Worm (Caenorhabditis elegans) whole organism, L1 larva: Measurements from ENCODE around the gene sru-1.

Experiments used
- C04F5.9 ChIP-seq: sonication (generic microtip); optimal IDR thresholded peaks from 2 replicates; lab custom pipeline; 2016; ENCODE audit warnings: missing genetic modification characterization, missing compliant biosample characterization
- C16A3.4 ChIP-seq: fragments of 150-350 bp; optimal IDR thresholded peaks from 2 replicates; lab custom pipeline; 2014; ENCODE audit warnings: missing biosample characterization, missing genetic modification characterization
- C34B4.2 ChIP-seq: sonication (generic microtip); optimal IDR thresholded peaks from 2 replicates; lab custom pipeline; 2017; ENCODE audit warnings: mild to moderate bottlenecking, missing genetic modification characterization, missing compliant biosample characterization
- Y116A8C.19 ChIP-seq: sonication (generic microtip); optimal IDR thresholded peaks from 2 replicates; lab custom pipeline; 2016; ENCODE audit warnings: missing compliant biosample characterization, missing genetic modification characterization, borderline replicate concordance
- aly-2 ChIP-seq: fragments of 150-350 bp; optimal IDR thresholded peaks from 2 replicates; lab custom pipeline; 2014; ENCODE audit warnings: missing biosample characterization, missing genetic modification characterization
- ama-1 ChIP-seq: fragments of 150-350 bp; optimal IDR thresholded peaks from 2 replicates; lab custom pipeline; 2014
- blmp-1 ChIP-seq: fragments of 150-350 bp; optimal IDR thresholded peaks from 2 replicates; lab custom pipeline; 2014; ENCODE audit warnings: missing biosample characterization, missing genetic modification characterization
- ceh-63 ChIP-seq: fragments of 200-800 bp; sonication (Bioruptor generic); optimal IDR thresholded peaks from 2 replicates; lab custom pipeline; 2018; ENCODE audit warnings: mild to moderate bottlenecking, missing genetic modification characterization, missing compliant biosample characterization
- ceh-8 ChIP-seq: fragments of 200-800 bp; sonication (Bioruptor generic); optimal IDR thresholded peaks from 2 replicates; lab custom pipeline; 2018; ENCODE audit warnings: mild to moderate bottlenecking, missing genetic modification characterization, moderate library complexity, missing compliant biosample characterization
- ceh-88 ChIP-seq: fragments of 200-800 bp; sonication (Bioruptor generic); IDR thresholded peaks from 2 replicates; pipeline ENCODE4 v1.3.6; 2022; ENCODE audit warnings: missing genetic modification characterization, missing compliant biosample characterization
- ces-1 ChIP-seq: fragments of 150-350 bp; optimal IDR thresholded peaks from 2 replicates; lab custom pipeline; 2014; ENCODE audit warnings: missing biosample characterization, missing genetic modification reagents, missing genetic modification characterization
- dsc-1 ChIP-seq: sonication (generic microtip); optimal IDR thresholded peaks from 2 replicates; lab custom pipeline; 2016; ENCODE audit warnings: mild to moderate bottlenecking, missing genetic modification characterization, missing compliant biosample characterization
- efl-1 ChIP-seq, 4 experiments: fragments of 150-350 bp; optimal IDR thresholded peaks in 3 of 4; peaks in 1 of 4; 1 replicate in 1 of 4; 2 replicates in 3 of 4; lab custom pipeline; 2014; ENCODE audit warnings: missing biosample characterization in 2 of 4, missing genetic modification characterization in 2 of 4, missing genetic modification reagents in 2 of 4
- egl-27 ChIP-seq, 2 experiments: fragments of 150-350 bp in 1 of 2; sonication (generic microtip); optimal IDR thresholded peaks; 3 replicates each; lab custom pipeline; 2017 to 2018; ENCODE audit warnings: missing biosample characterization in 2 of 2, missing genetic modification characterization in 2 of 2, missing genetic modification reagents in 2 of 2
- elt-2 ChIP-seq: sonication (generic microtip); optimal IDR thresholded peaks from 2 replicates; lab custom pipeline; 2016; ENCODE audit warnings: missing genetic modification characterization, mild to moderate bottlenecking, inconsistent platforms, missing compliant biosample characterization, missing genetic modification reagents
- elt-3 ChIP-seq, 6 experiments: fragments of 150-350 bp in 1 of 6; sonication (generic microtip); optimal IDR thresholded peaks; 2 replicates each; lab custom pipeline; 2017 to 2018; ENCODE audit warnings: missing biosample characterization in 6 of 6, missing genetic modification characterization in 6 of 6, inconsistent platforms in 1 of 6
- ets-5 ChIP-seq: fragments of 200-800 bp; sonication (Bioruptor generic); IDR thresholded peaks from 2 replicates; pipeline ENCODE4 v1.3.6; 2022; ENCODE audit warnings: missing genetic modification characterization, missing compliant biosample characterization
- fkh-10 ChIP-seq: sonication (generic microtip); optimal IDR thresholded peaks from 2 replicates; lab custom pipeline; 2017; ENCODE audit warnings: missing biosample characterization, missing genetic modification reagents, missing genetic modification characterization
- fos-1 ChIP-seq: fragments of 150-350 bp; optimal IDR thresholded peaks from 2 replicates; lab custom pipeline; 2014; ENCODE audit warnings: missing biosample characterization, missing genetic modification characterization
- grh-1 ChIP-seq: fragments of 200-800 bp; sonication (Bioruptor generic); IDR thresholded peaks from 2 replicates; pipeline ENCODE4 v1.3.6; 2022; ENCODE audit warnings: missing genetic modification reagents, missing genetic modification characterization, missing compliant biosample characterization
- irx-1 ChIP-seq: sonication (generic microtip); optimal IDR thresholded peaks from 2 replicates; lab custom pipeline; 2016; ENCODE audit warnings: missing genetic modification characterization, missing compliant biosample characterization
- isw-1 ChIP-seq: fragments of 200-800 bp; sonication (Bioruptor generic); IDR thresholded peaks from 2 replicates; pipeline ENCODE4 v1.3.6; 2022; ENCODE audit warnings: missing genetic modification characterization, missing compliant biosample characterization
- jun-1 ChIP-seq: fragments of 150-350 bp; optimal IDR thresholded peaks from 2 replicates; lab custom pipeline; 2014; ENCODE audit warnings: missing biosample characterization, missing genetic modification reagents, missing genetic modification characterization
- lin-13 ChIP-seq: fragments of 150-350 bp; optimal IDR thresholded peaks from 2 replicates; lab custom pipeline; 2014; ENCODE audit warnings: missing biosample characterization, missing genetic modification reagents, missing genetic modification characterization
- lin-14 ChIP-seq: fragments of 200-800 bp; sonication (Bioruptor generic); optimal IDR thresholded peaks from 2 replicates; lab custom pipeline; 2018; ENCODE audit warnings: mild to moderate bottlenecking, missing genetic modification characterization, moderate library complexity, missing compliant biosample characterization
- lin-35 ChIP-seq, 2 experiments: fragments of 150-350 bp; optimal IDR thresholded peaks; 2 replicates each; lab custom pipeline; 2014; ENCODE audit warnings: missing biosample characterization in 2 of 2, missing genetic modification characterization in 2 of 2, missing genetic modification reagents in 2 of 2
- lsy-2 ChIP-seq, 2 experiments: fragments of 150-350 bp; optimal IDR thresholded peaks; 2 replicates each; lab custom pipeline; 2014; ENCODE audit warnings: missing biosample characterization in 2 of 2, missing genetic modification characterization in 2 of 2
- mdl-1 ChIP-seq, 2 experiments: fragments of 150-350 bp; optimal IDR thresholded peaks; 2 replicates each; lab custom pipeline; 2014 to 2017; ENCODE audit warnings: missing biosample characterization in 2 of 2, missing genetic modification characterization in 2 of 2, inconsistent platforms in 1 of 2
- mef-2 ChIP-seq: fragments of 150-350 bp; optimal IDR thresholded peaks from 2 replicates; lab custom pipeline; 2014; ENCODE audit warnings: missing biosample characterization, missing genetic modification characterization
- mep-1 ChIP-seq: fragments of 150-350 bp; optimal IDR thresholded peaks from 2 replicates; lab custom pipeline; 2014; ENCODE audit warnings: missing biosample characterization, missing genetic modification characterization
- nhr-19 ChIP-seq: fragments of 200-800 bp; sonication (Bioruptor generic); conservative IDR thresholded peaks from 2 replicates; pipeline ENCODE4 v1.3.6; 2022; ENCODE audit warnings: missing genetic modification characterization, missing compliant biosample characterization
- nhr-20 ChIP-seq: sonication (generic microtip); optimal IDR thresholded peaks from 2 replicates; lab custom pipeline; 2016; ENCODE audit warnings: mild to moderate bottlenecking, missing genetic modification characterization, missing compliant biosample characterization
- nhr-47 ChIP-seq: sonication (generic microtip); optimal IDR thresholded peaks from 2 replicates; lab custom pipeline; 2016; ENCODE audit warnings: mild to moderate bottlenecking, missing genetic modification characterization, moderate library complexity, missing compliant biosample characterization
- nhr-71 ChIP-seq: sonication (generic microtip); optimal IDR thresholded peaks from 2 replicates; lab custom pipeline; 2016; ENCODE audit warnings: mild to moderate bottlenecking, missing genetic modification characterization, moderate library complexity, missing compliant biosample characterization
- nhr-85 ChIP-seq: sonication (generic microtip); peaks from one replicate; lab custom pipeline; 2016; ENCODE audit warnings: missing genetic modification characterization, inconsistent platforms, missing compliant biosample characterization
- nhr-90 ChIP-seq: sonication (generic microtip); optimal IDR thresholded peaks from 2 replicates; lab custom pipeline; 2016; ENCODE audit warnings: mild to moderate bottlenecking, missing genetic modification characterization, missing compliant biosample characterization; ENCODE audit not compliant: poor library complexity
- pag-3 ChIP-seq: sonication (generic microtip); optimal IDR thresholded peaks from 2 replicates; lab custom pipeline; 2017; ENCODE audit warnings: missing genetic modification characterization, mild to moderate bottlenecking, missing compliant biosample characterization, antibody characterized with exemption, borderline replicate concordance; ENCODE audit not compliant: insufficient read depth
- rnt-1 ChIP-seq: sonication (generic microtip); optimal IDR thresholded peaks from 2 replicates; lab custom pipeline; 2016; ENCODE audit warnings: mild to moderate bottlenecking, missing genetic modification characterization, moderate library complexity, missing compliant biosample characterization
- snpc-4 ChIP-seq: fragments of 150-350 bp; optimal IDR thresholded peaks from 2 replicates; lab custom pipeline; 2014; ENCODE audit warnings: missing biosample characterization, missing genetic modification characterization
- snu-23 ChIP-seq: sonication (generic microtip); optimal IDR thresholded peaks from 2 replicates; lab custom pipeline; 2016; ENCODE audit warnings: missing genetic modification characterization, missing compliant biosample characterization
- swsn-7 ChIP-seq: sonication (generic microtip); optimal IDR thresholded peaks from 2 replicates; lab custom pipeline; 2016; ENCODE audit warnings: missing genetic modification characterization, missing compliant biosample characterization
- unc-130 ChIP-seq: fragments of 150-350 bp; optimal IDR thresholded peaks from 2 replicates; lab custom pipeline; 2017; ENCODE audit warnings: missing biosample characterization, missing genetic modification characterization, inconsistent platforms
- unc-86 ChIP-seq: sonication (generic microtip); optimal IDR thresholded peaks from 2 replicates; lab custom pipeline; 2016; ENCODE audit warnings: missing genetic modification characterization, missing compliant biosample characterization
- unc-98 ChIP-seq: fragments of 200-800 bp; sonication (Bioruptor generic); IDR thresholded peaks from 2 replicates; pipeline ENCODE4 v1.3.6; 2022; ENCODE audit warnings: missing genetic modification characterization, missing compliant biosample characterization
- vab-15 ChIP-seq: sonication (generic microtip); optimal IDR thresholded peaks from 2 replicates; lab custom pipeline; 2017; ENCODE audit warnings: missing genotype, mild to moderate bottlenecking, missing genetic modification characterization, missing compliant biosample characterization
- xbp-1 ChIP-seq: sonication (generic microtip); optimal IDR thresholded peaks from 2 replicates; lab custom pipeline; 2016; ENCODE audit warnings: missing genetic modification characterization, missing compliant biosample characterization
- ztf-4 ChIP-seq: fragments of 150-350 bp; optimal IDR thresholded peaks from 2 replicates; lab custom pipeline; 2014; ENCODE audit warnings: missing biosample characterization, missing genetic modification characterization

sru-1 gene

ce11 chrIV:9441391-9441790, 47.0 kb upstream of the sru-1 start:
- TF ChIP-seq swsn-7 = no peak
- TF ChIP-seq irx-1 (tag; lab: Kevin White, UChicago) = no peak
- no peak for TF ChIP-seq xbp-1 (tag; lab: Kevin White, UChicago)
- TF ChIP-seq blmp-1 (tag; lab: Kevin White, UChicago) = peak; percentile 73
- TF ChIP-seq C34B4.2 (tag; lab: Kevin White, UChicago) = no peak
- TF ChIP-seq mep-1 (tag; lab: Kevin White, UChicago) = no peak
- TF ChIP-seq, all 84 proteins: peak for 1

ce11 chrIV:9442106-9442532, 46.3 kb upstream of the sru-1 start:
- TF ChIP-seq ceh-63 (GFP tag; lab: Kevin White, UChicago) = no peak
- peak; percentile 3 for TF ChIP-seq C04F5.9 (tag; lab: Kevin White, UChicago)
- peak; percentile 35 for TF ChIP-seq unc-130
- TF ChIP-seq pag-3 (tag; lab: Kevin White, UChicago) = no peak
- no peak for TF ChIP-seq unc-98 (GFP tag; lab: Robert Waterston, UW)
- TF ChIP-seq ceh-88 (GFP tag; lab: Robert Waterston, UW) = 0 out of 2 replicates have a peak, but pooled peaks have one; percentile 38
- no peak for TF ChIP-seq fkh-10 (GFP tag; lab: Kevin White, UChicago)
- no peak for TF ChIP-seq aly-2 (tag; lab: Kevin White, UChicago)
- peak; percentile 83 for TF ChIP-seq mep-1 (tag; lab: Kevin White, UChicago)
- peak; percentile 93 for TF ChIP-seq nhr-20 (tag; lab: Kevin White, UChicago)
- peak; percentile 41 for TF ChIP-seq swsn-7
- TF ChIP-seq irx-1 (tag; lab: Kevin White, UChicago) = peak; percentile 37
- TF ChIP-seq mdl-1 (tag; optimal IDR thresholded peaks at IDR 0.05; lab: Kevin White, UChicago) = peak in 1 of 2 experiments; percentile 93
- TF ChIP-seq nhr-47 (tag; lab: Kevin White, UChicago) = peak; percentile 63
- TF ChIP-seq Y116A8C.19 (tag; lab: Kevin White, UChicago) = no peak
- TF ChIP-seq mef-2 (tag; lab: Kevin White, UChicago) = no peak
- peak; percentile 66 for TF ChIP-seq grh-1 (GFP tag; lab: Robert Waterston, UW)
- peak; percentile 61 for TF ChIP-seq snpc-4 (tag; lab: Kevin White, UChicago)
- TF ChIP-seq nhr-71 (tag; lab: Kevin White, UChicago) = peak; percentile 90
- TF ChIP-seq egl-27 (tag; optimal IDR thresholded peaks at IDR 0.05; lab: Kevin White, UChicago) = peak in 1 of 2 experiments; percentile 11
- TF ChIP-seq ets-5 (GFP tag; lab: Robert Waterston, UW) = no peak
- TF ChIP-seq lin-35 (GFP tag; optimal IDR thresholded peaks at IDR 0.05; lab: Kevin White, UChicago) = peak in 1 of 2 experiments; percentile 77
- no peak for TF ChIP-seq ces-1 (GFP tag; lab: Kevin White, UChicago)
- TF ChIP-seq vab-15 (tag; lab: Kevin White, UChicago) = no peak
- TF ChIP-seq unc-86 (tag; lab: Kevin White, UChicago) = no peak
- TF ChIP-seq lin-13 (GFP tag; lab: Kevin White, UChicago) = peak; percentile 66
- TF ChIP-seq snu-23 = peak; percentile 81
- no peak for TF ChIP-seq dsc-1 (tag; lab: Kevin White, UChicago)
- TF ChIP-seq xbp-1 (tag; lab: Kevin White, UChicago) = peak; percentile 12
- peak; percentile 97 for TF ChIP-seq nhr-85 (tag; lab: Kevin White, UChicago)
- peak; percentile 37 to 54 for TF ChIP-seq lsy-2 (tag; optimal IDR thresholded peaks at IDR 0.05; lab: Kevin White, UChicago)
- no peak for TF ChIP-seq ztf-4 (tag; lab: Kevin White, UChicago)
- peak in 4 of 6 experiments; percentile 4 to 96 (median 58) for TF ChIP-seq elt-3 (tag; optimal IDR thresholded peaks at IDR 0.05; lab: Kevin White, UChicago)
- peak; percentile 26 for TF ChIP-seq rnt-1 (tag; lab: Kevin White, UChicago)
- peak; percentile 81 for TF ChIP-seq nhr-90 (tag; lab: Kevin White, UChicago)
- no peak for TF ChIP-seq isw-1 (GFP tag; lab: Robert Waterston, UW)
- peak; percentile 36 for TF ChIP-seq C16A3.4 (tag; lab: Kevin White, UChicago)
- peak; percentile 44 for TF ChIP-seq jun-1
- peak; percentile 92 for TF ChIP-seq elt-2 (tag; lab: Kevin White, UChicago)
- peak; percentile 81 for TF ChIP-seq nhr-19 (GFP tag; lab: Robert Waterston, UW)
- no peak for TF ChIP-seq ceh-8 (GFP tag; lab: Kevin White, UChicago)
- no peak for TF ChIP-seq ama-1 (lab: Kevin White, UChicago)
- TF ChIP-seq lin-14 = peak; percentile 82
- TF ChIP-seq C34B4.2 (tag; lab: Kevin White, UChicago) = no peak
- TF ChIP-seq fos-1 (tag; lab: Kevin White, UChicago) = peak; percentile 16
- TF ChIP-seq efl-1 (optimal IDR thresholded peaks at IDR 0.05; lab: Kevin White, UChicago) = peak in 1 of 2 experiments; percentile 22
- TF ChIP-seq efl-1 (GFP tag; optimal IDR thresholded peaks at IDR 0.05 in 1 of 2; lab: Kevin White, UChicago) = peak in 1 of 2 experiments; percentile 38
- peak; percentile 80 for TF ChIP-seq blmp-1 (tag; lab: Kevin White, UChicago)
